Fruit fly (Drosophila melanogaster) whole organism, adult: ENCODE data around the gene CG32708.

ENCODE experiments used
- CG11617 ChIP-seq: fragments of 200-800 bp; sonication (Bioruptor generic); optimal IDR thresholded peaks from 2 replicates; lab custom pipeline; 2017; ENCODE audit warnings: mild to moderate bottlenecking, missing biosample characterization, missing genetic modification reagents, missing genetic modification characterization
- CG12768 ChIP-seq: fragments of 200-800 bp; sonication (Bioruptor generic); optimal IDR thresholded peaks from 2 replicates; lab custom pipeline; 2017; ENCODE audit warnings: missing biosample characterization, missing genetic modification characterization, mild to moderate bottlenecking, moderate library complexity, missing genetic modification reagents
- CG14711 ChIP-seq: fragments of 200-800 bp; sonication (Bioruptor generic); optimal IDR thresholded peaks from 2 replicates; lab custom pipeline; 2018; ENCODE audit warnings: missing biosample characterization, mild to moderate bottlenecking, missing genetic modification characterization, moderate library complexity
- CG1620 ChIP-seq: fragments of 200-800 bp; sonication (Bioruptor generic); optimal IDR thresholded peaks from 2 replicates; lab custom pipeline; 2016; ENCODE audit warnings: missing biosample characterization, missing genetic modification characterization
- CG33017 ChIP-seq: fragments of 200-800 bp; sonication (Bioruptor generic); optimal IDR thresholded peaks from 2 replicates; lab custom pipeline; 2018; ENCODE audit warnings: missing biosample characterization, mild to moderate bottlenecking, missing genetic modification characterization, moderate library complexity
- CG5204 ChIP-seq: fragments of 200-800 bp; sonication (Bioruptor generic); optimal IDR thresholded peaks from 2 replicates; lab custom pipeline; 2016; ENCODE audit warnings: missing biosample characterization, missing genetic modification characterization
- CG7045 ChIP-seq: fragments of 200-800 bp; sonication (Bioruptor generic); optimal IDR thresholded peaks from 2 replicates; lab custom pipeline; 2017; ENCODE audit warnings: missing biosample characterization, mild to moderate bottlenecking, missing genetic modification characterization
- CG7101 ChIP-seq: fragments of 200-800 bp; sonication (Bioruptor generic); optimal IDR thresholded peaks from 2 replicates; lab custom pipeline; 2018; ENCODE audit warnings: missing biosample characterization, mild to moderate bottlenecking, missing genetic modification characterization, moderate library complexity
- Clk ChIP-seq: fragments of 200-800 bp; sonication (Bioruptor generic); optimal IDR thresholded peaks from 2 replicates; lab custom pipeline; 2017; ENCODE audit warnings: missing biosample characterization, missing genetic modification characterization
- Crg-1 ChIP-seq: fragments of 200-800 bp; sonication (Bioruptor generic); optimal IDR thresholded peaks from 2 replicates; lab custom pipeline; 2016; ENCODE audit warnings: missing biosample characterization, missing genetic modification characterization
- Hr96 ChIP-seq: fragments of 200-800 bp; sonication (Bioruptor generic); optimal IDR thresholded peaks from 2 replicates; lab custom pipeline; 2016; ENCODE audit warnings: missing biosample characterization, missing genetic modification characterization
- Mnt ChIP-seq: fragments of 200-800 bp; sonication (Bioruptor generic); optimal IDR thresholded peaks from 2 replicates; lab custom pipeline; 2016; ENCODE audit warnings: missing biosample characterization, mild to moderate bottlenecking, missing genetic modification characterization
- bab1 ChIP-seq: fragments of 200-800 bp; sonication (Bioruptor generic); optimal IDR thresholded peaks from 3 replicates; lab custom pipeline; 2019; ENCODE audit warnings: missing biosample characterization, mild to moderate bottlenecking, missing genetic modification characterization, moderate library complexity
- cic ChIP-seq: fragments of 200-800 bp; sonication (Bioruptor generic); optimal IDR thresholded peaks from 2 replicates; lab custom pipeline; 2017; ENCODE audit warnings: missing biosample characterization, mild to moderate bottlenecking, missing genetic modification characterization, moderate library complexity
- cnc ChIP-seq, 2 experiments: fragments of >200 bp; optimal IDR thresholded peaks; 2 replicates each; lab custom pipeline; 2017
- kay ChIP-seq: fragments of 200-800 bp; sonication (Bioruptor generic); peaks from one replicate; lab custom pipeline; 2016; ENCODE audit warnings: missing biosample characterization, missing genetic modification characterization, borderline replicate concordance
- ovo ChIP-seq: fragments of 200-800 bp; sonication (Bioruptor generic); optimal IDR thresholded peaks from 2 replicates; lab custom pipeline; 2016; ENCODE audit warnings: missing biosample characterization, missing genetic modification characterization
- pad ChIP-seq: fragments of 200-800 bp; sonication (Bioruptor generic); optimal IDR thresholded peaks from 3 replicates; lab custom pipeline; 2017; ENCODE audit warnings: missing biosample characterization, missing genetic modification characterization, mild to moderate bottlenecking, moderate library complexity, missing genetic modification reagents
- tj ChIP-seq: fragments of 200-800 bp; sonication (Bioruptor generic); optimal IDR thresholded peaks from 3 replicates; lab custom pipeline; 2017; ENCODE audit warnings: missing biosample characterization, mild to moderate bottlenecking, missing genetic modification characterization, moderate library complexity
- toe ChIP-seq: fragments of 200-800 bp; sonication (Bioruptor generic); optimal IDR thresholded peaks from 2 replicates; lab custom pipeline; 2016; ENCODE audit warnings: missing biosample characterization, missing genetic modification characterization

The CG32708 gene

DNA sequence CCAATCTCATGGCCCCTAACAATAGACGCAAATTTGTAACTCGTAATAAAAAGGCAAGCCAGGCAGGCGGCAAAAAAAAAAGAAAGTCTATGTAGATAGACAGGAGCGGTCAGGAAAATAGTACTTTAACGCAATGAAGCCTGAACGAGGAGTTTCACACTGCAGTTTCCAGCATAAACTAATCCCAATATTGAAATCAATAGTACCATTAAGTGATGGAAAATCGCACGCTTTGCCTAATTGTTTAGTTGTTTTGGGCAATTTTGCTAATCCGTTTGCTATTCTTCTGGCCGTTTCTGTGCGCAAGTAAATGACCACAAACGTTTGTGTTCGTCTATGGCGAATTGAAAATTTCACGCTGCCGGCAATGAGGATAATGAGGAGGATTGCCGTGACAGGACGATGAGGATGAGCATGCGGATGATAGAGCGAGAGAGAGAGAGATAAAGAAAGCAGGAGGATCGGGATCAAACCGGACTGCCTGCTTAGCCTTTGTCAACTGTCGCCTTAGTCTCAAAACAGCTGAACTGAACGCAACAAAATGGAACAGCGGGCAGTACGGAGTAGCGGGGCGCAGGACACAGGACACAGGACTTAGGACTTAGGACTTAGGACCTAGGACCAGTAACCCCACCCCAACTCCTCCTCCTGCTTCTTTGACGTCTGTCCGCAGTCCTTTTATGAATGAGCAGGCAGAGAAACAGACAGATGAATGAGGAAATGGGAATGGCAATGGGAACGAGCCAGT, 41.7 kb downstream of the CG32708 start:
- TF ChIP-seq CG14711 (tag; lab: Kevin White, UChicago), result no peak
- TF ChIP-seq Crg-1 (GFP tag; lab: Kevin White, UChicago), result no peak
- no peak for TF ChIP-seq Mnt
- no peak for TF ChIP-seq Hr96 (GFP tag; lab: Kevin White, UChicago)
- TF ChIP-seq CG7101, result no peak

DNA sequence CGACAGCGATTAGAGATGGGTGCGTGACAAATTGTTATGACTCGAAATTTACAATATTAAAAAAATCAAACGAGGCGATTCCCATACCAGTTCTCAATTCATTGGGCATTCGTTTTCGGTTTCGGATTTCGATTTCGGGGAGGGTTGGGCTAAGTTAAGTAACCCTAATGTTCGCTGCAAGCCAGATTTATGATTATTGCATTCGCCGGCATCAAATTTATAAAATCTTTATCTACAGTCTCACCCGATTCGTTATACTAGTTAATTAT, 42.2 kb downstream of the CG32708 start:
- TF ChIP-seq Mnt, result no peak
- no peak for TF ChIP-seq tj (GFP tag; lab: Kevin White, UChicago)
- TF ChIP-seq CG12768, result no peak
- TF ChIP-seq CG11617 (GFP tag; lab: Kevin White, UChicago), result no peak
- TF ChIP-seq toe (GFP tag; lab: Kevin White, UChicago), result no peak
- TF ChIP-seq pad (GFP tag; lab: Kevin White, UChicago), result no peak
- TF ChIP-seq cic (GFP tag; lab: Kevin White, UChicago), result no peak
- TF ChIP-seq Hr96 (GFP tag; lab: Kevin White, UChicago), result no peak
- no peak for TF ChIP-seq CG7101
- TF ChIP-seq CG1620 (GFP tag; lab: Kevin White, UChicago), result no peak
- TF ChIP-seq cnc (optimal IDR thresholded peaks at IDR 0.05; lab: Kevin White, UChicago), result no peak
- no peak for TF ChIP-seq Crg-1 (GFP tag; lab: Kevin White, UChicago)
- no peak for TF ChIP-seq ovo (GFP tag; lab: Kevin White, UChicago)
- no peak for TF ChIP-seq CG5204 (GFP tag; lab: Kevin White, UChicago)
- no peak for TF ChIP-seq kay (GFP tag; lab: Kevin White, UChicago)
- TF ChIP-seq bab1, result no peak
- TF ChIP-seq CG33017 (tag; lab: Kevin White, UChicago), result no peak
- no peak for TF ChIP-seq Clk (GFP tag; lab: Kevin White, UChicago)

DNA sequence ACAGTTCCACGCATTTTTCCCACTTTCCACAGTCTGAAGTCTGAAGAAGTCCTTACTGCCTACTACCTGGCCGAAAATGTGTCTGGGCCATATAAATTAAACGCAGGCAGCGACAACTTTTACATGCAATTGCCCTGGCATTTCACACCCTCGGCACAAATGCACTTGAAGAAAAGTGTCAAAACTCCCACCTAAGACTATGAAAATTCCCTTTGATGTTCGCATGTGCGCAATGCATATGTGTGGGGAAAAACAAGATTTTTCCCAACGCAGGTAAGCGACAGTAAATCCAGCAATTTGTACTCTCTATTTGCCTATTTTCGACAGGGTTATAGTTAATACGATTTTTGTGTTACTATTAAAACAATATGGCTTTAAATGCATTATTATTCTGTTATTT, 43.7 kb downstream of the CG32708 start:
- no peak for TF ChIP-seq CG7045
- no peak for TF ChIP-seq Crg-1 (GFP tag; lab: Kevin White, UChicago)
- no peak for TF ChIP-seq toe (GFP tag; lab: Kevin White, UChicago)
- TF ChIP-seq CG12768, result no peak
- TF ChIP-seq CG14711 (tag; lab: Kevin White, UChicago), result no peak
- no peak for TF ChIP-seq cnc (optimal IDR thresholded peaks at IDR 0.05; lab: Kevin White, UChicago)
- TF ChIP-seq ovo (GFP tag; lab: Kevin White, UChicago), result no peak
- no peak for TF ChIP-seq pad (GFP tag; lab: Kevin White, UChicago)
- no peak for TF ChIP-seq CG5204 (GFP tag; lab: Kevin White, UChicago)
- no peak for TF ChIP-seq CG33017 (tag; lab: Kevin White, UChicago)
- no peak for TF ChIP-seq bab1
- TF ChIP-seq kay (GFP tag; lab: Kevin White, UChicago), result no peak
- no peak for TF ChIP-seq tj (GFP tag; lab: Kevin White, UChicago)

DNA sequence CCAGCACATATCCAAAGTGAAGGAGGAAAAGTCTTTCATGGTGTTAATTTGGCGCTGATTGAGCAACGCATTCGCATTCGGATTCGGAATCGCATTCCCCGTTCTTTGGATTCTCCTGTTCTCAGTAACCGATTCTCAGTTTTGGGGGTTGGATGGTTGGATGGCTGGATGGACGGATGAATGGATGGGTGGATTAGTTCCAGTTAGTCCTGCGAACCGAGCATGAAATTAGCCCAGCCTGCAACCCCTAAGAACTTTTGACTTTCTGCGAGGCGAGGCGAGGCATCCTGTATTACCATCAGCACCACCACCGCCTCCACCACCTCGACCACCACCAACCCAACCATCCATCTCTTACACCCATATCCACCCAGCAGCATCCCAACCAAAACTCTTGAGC, 44.5 kb downstream of the CG32708 start:
- no peak for TF ChIP-seq CG33017 (tag; lab: Kevin White, UChicago)
- TF ChIP-seq CG7045, result no peak
- no peak for TF ChIP-seq bab1
- no peak for TF ChIP-seq CG14711 (tag; lab: Kevin White, UChicago)
- TF ChIP-seq tj (GFP tag; lab: Kevin White, UChicago), result no peak
- TF ChIP-seq Mnt, result no peak
- no peak for TF ChIP-seq pad (GFP tag; lab: Kevin White, UChicago)
- TF ChIP-seq CG1620 (GFP tag; lab: Kevin White, UChicago), result no peak
- no peak for TF ChIP-seq Hr96 (GFP tag; lab: Kevin White, UChicago)
- no peak for TF ChIP-seq CG7101
- TF ChIP-seq Crg-1 (GFP tag; lab: Kevin White, UChicago), result no peak

DNA sequence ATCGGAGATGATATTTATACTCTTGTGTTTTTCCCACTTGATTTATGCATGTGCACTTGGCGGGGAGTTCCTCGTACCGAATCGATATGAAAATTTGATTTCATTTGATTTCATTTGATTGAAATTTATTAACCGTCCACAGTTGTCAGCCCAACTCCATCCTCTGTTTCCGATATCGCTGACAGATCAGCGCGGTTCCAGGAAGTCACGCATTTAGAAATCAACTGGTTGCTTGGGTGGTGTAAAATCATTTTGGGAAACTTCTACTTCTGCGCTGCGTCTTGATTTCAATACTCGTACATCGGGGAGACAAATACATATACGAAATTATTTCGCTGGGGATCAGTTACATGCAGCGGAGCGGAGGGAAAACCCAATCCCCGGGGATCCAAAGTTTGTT, 45.8 kb downstream of the CG32708 start:
- TF ChIP-seq kay (GFP tag; lab: Kevin White, UChicago) (no peak), CG14711 (tag; lab: Kevin White, UChicago) (no peak), CG11617 (GFP tag; lab: Kevin White, UChicago) (no peak), ovo (GFP tag; lab: Kevin White, UChicago) (no peak), cnc (optimal IDR thresholded peaks at IDR 0.05; lab: Kevin White, UChicago) (no peak), CG12768 (no peak), CG7101 (no peak), Mnt (no peak), toe (GFP tag; lab: Kevin White, UChicago) (no peak), Crg-1 (GFP tag; lab: Kevin White, UChicago) (no peak), Hr96 (GFP tag; lab: Kevin White, UChicago) (no peak), CG5204 (GFP tag; lab: Kevin White, UChicago) (no peak), CG33017 (tag; lab: Kevin White, UChicago) (no peak), CG1620 (GFP tag; lab: Kevin White, UChicago) (no peak)

DNA sequence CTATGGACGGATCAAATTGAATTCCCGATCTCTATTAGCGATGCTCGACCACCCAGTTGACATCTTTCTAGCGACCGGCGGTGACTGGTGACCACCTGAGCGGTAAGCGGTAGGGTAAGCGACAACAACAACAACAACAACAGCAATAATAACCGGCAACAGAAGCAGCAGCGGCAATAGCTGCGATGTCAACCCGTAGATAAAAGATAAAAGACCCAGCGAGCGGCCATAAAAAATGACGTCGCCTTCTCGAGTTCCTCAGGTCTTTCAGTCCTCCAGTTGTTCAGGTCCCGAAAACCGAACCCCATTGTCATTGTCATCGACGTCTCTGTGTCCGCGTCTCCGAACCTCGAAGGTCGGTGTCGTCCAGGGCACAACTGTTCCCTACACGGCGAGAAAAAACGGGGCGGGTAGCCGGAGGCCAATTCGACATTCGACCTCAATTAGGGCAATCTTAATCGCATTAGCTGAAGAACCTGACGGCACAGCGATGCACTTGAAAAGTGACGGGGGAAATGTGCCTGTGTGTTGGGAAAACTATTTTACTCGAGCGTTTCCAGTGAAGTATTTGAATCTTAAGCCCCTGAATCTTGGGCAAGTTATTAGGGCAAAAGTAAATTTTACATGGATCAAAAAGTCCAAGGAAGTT, 47.0 kb downstream of the CG32708 start:
- TF ChIP-seq CG14711 (tag; lab: Kevin White, UChicago), result no peak
- TF ChIP-seq CG12768, result no peak
- no peak for TF ChIP-seq CG1620 (GFP tag; lab: Kevin White, UChicago)
- no peak for TF ChIP-seq CG33017 (tag; lab: Kevin White, UChicago)
- no peak for TF ChIP-seq pad (GFP tag; lab: Kevin White, UChicago)
- TF ChIP-seq bab1, result no peak
- no peak for TF ChIP-seq tj (GFP tag; lab: Kevin White, UChicago)
- TF ChIP-seq Hr96 (GFP tag; lab: Kevin White, UChicago), result no peak
- TF ChIP-seq CG5204 (GFP tag; lab: Kevin White, UChicago), result no peak
- no peak for TF ChIP-seq cnc (optimal IDR thresholded peaks at IDR 0.05; lab: Kevin White, UChicago)
- no peak for TF ChIP-seq Clk (GFP tag; lab: Kevin White, UChicago)
- no peak for TF ChIP-seq ovo (GFP tag; lab: Kevin White, UChicago)
- no peak for TF ChIP-seq cic (GFP tag; lab: Kevin White, UChicago)
- TF ChIP-seq CG7101, result no peak
- TF ChIP-seq Mnt, result no peak
- TF ChIP-seq Crg-1 (GFP tag; lab: Kevin White, UChicago), result no peak
- no peak for TF ChIP-seq kay (GFP tag; lab: Kevin White, UChicago)
- TF ChIP-seq toe (GFP tag; lab: Kevin White, UChicago), result no peak
- no peak for TF ChIP-seq CG7045
- TF ChIP-seq CG11617 (GFP tag; lab: Kevin White, UChicago), result no peak
